In genomic region chrIV:6574343-6574742, ce11 we compare ENCODE assay signal across 7 worm cellular contexts.
TF ChIP-seq lines count a peak whose summit lies in the region.

No protein-coding gene starts in this region.

TF ChIP-seq in whole organism, L1 larva, 84 proteins besides CTCF, POLR2A, EP300 and RAD21:
- peak; percentile 9 for TF ChIP-seq dsc-1 (tag; optimal IDR thresholded peaks at IDR 0.05; lab: Kevin White, UChicago)
- peak in 1 of 2 experiments; percentile 31 for TF ChIP-seq lin-35 (GFP tag; optimal IDR thresholded peaks at IDR 0.05; lab: Kevin White, UChicago)
- peak in 1 of 3 experiments; percentile 20 for TF ChIP-seq ceh-82 (tag; optimal IDR thresholded peaks at IDR 0.05; lab: Kevin White, UChicago)
- TF ChIP-seq nhr-90 (tag; optimal IDR thresholded peaks at IDR 0.05; lab: Kevin White, UChicago; ENCODE audit: poor library complexity) = no peak
- TF ChIP-seq nhr-71 (tag; optimal IDR thresholded peaks at IDR 0.05; lab: Kevin White, UChicago) = peak; percentile 26
- no peak for TF ChIP-seq Y116A8C.19 (tag; optimal IDR thresholded peaks at IDR 0.05; lab: Kevin White, UChicago; ENCODE audit: borderline replicate concordance)
- TF ChIP-seq ceh-88 (GFP tag; IDR thresholded peaks at IDR 0.05; lab: Robert Waterston, UW) = no peak
- TF ChIP-seq ets-5 (GFP tag; IDR thresholded peaks at IDR 0.05; lab: Robert Waterston, UW) = no peak
- TF ChIP-seq efl-1 (optimal IDR thresholded peaks at IDR 0.05; lab: Kevin White, UChicago) = peak in 1 of 2 experiments; percentile 18
- no peak for TF ChIP-seq efl-1 (GFP tag; optimal IDR thresholded peaks at IDR 0.05 in 1 of 2; lab: Kevin White, UChicago)

TF ChIP-seq in whole organism, L2 larva, 48 proteins besides CTCF, POLR2A, EP300 and RAD21:
- TF ChIP-seq fos-1 (tag; optimal IDR thresholded peaks at IDR 0.05; lab: Kevin White, UChicago) (peak; percentile 42), C34F6.9 (tag; optimal IDR thresholded peaks at IDR 0.05; lab: Kevin White, UChicago) (peak; percentile 12), ama-1 (optimal IDR thresholded peaks at IDR 0.05; lab: Kevin White, UChicago) (no peak)

TF ChIP-seq in whole organism, L3 larva, 47 proteins besides CTCF, POLR2A, EP300 and RAD21:
- TF ChIP-seq ceh-9 (tag; optimal IDR thresholded peaks at IDR 0.05; lab: Kevin White, UChicago) = no peak
- TF ChIP-seq elt-2 (tag; optimal IDR thresholded peaks at IDR 0.05; lab: Kevin White, UChicago) = peak; percentile 44
- no peak for TF ChIP-seq tbx-2 (tag; optimal IDR thresholded peaks at IDR 0.05; lab: Kevin White, UChicago)
- no peak for TF ChIP-seq eor-1 (tag; optimal IDR thresholded peaks at IDR 0.05; lab: Kevin White, UChicago)
- TF ChIP-seq nfya-1 (tag; optimal IDR thresholded peaks at IDR 0.05; lab: Kevin White, UChicago; ENCODE audit: insufficient read depth) = peak; percentile 0
- peak; percentile 26 for TF ChIP-seq hmg-11 (tag; optimal IDR thresholded peaks at IDR 0.05; lab: Kevin White, UChicago)
- TF ChIP-seq lin-39 (tag; optimal IDR thresholded peaks at IDR 0.05; lab: Kevin White, UChicago) = peak; percentile 8
- TF ChIP-seq pqm-1 (tag; optimal IDR thresholded peaks at IDR 0.05; lab: Kevin White, UChicago) = peak; percentile 38

TF ChIP-seq in whole organism, L4 larva, 104 proteins besides CTCF, POLR2A, EP300 and RAD21 (continues in another document):
- TF ChIP-seq php-3 (GFP tag; IDR thresholded peaks at IDR 0.05; lab: Robert Waterston, UW) = 0 out of 2 replicates have a peak, but pooled peaks have one; percentile 22
- no peak for TF ChIP-seq mdt-29 (GFP tag; IDR thresholded peaks at IDR 0.05; lab: Robert Waterston, UW)
- peak; percentile 63 for TF ChIP-seq aha-1 (tag; lab: Kevin White, UChicago)
- peak; percentile 34 for TF ChIP-seq mep-1 (tag; optimal IDR thresholded peaks at IDR 0.05; lab: Kevin White, UChicago)
- peak; percentile 67 for TF ChIP-seq dve-1 (tag; optimal IDR thresholded peaks at IDR 0.05; lab: Kevin White, UChicago; ENCODE audit: insufficient read depth)
- peak in 1 of 2 experiments; percentile 29 for TF ChIP-seq unc-62 (GFP tag; optimal IDR thresholded peaks at IDR 0.05 in 1 of 2; lab: Kevin White, UChicago)
- no peak for TF ChIP-seq unc-62 (tag; optimal IDR thresholded peaks at IDR 0.05; lab: Kevin White, UChicago)
- peak in 1 of 2 experiments; percentile 13 for TF ChIP-seq lsy-2 (tag; optimal IDR thresholded peaks at IDR 0.05; lab: Kevin White, UChicago)
- TF ChIP-seq nhr-28 (tag; optimal IDR thresholded peaks at IDR 0.05; lab: Kevin White, UChicago) = peak; percentile 66
- TF ChIP-seq hlh-11 (tag; optimal IDR thresholded peaks at IDR 0.05; lab: Kevin White, UChicago) = peak; percentile 70
- peak; percentile 67 for TF ChIP-seq dmd-6 (GFP tag; IDR thresholded peaks at IDR 0.05; lab: Robert Waterston, UW)
- TF ChIP-seq mxl-3 (GFP tag; optimal IDR thresholded peaks at IDR 0.05; lab: Kevin White, UChicago) = peak; percentile 36
- 0 out of 2 replicates have a peak, but pooled peaks have one; percentile 35 for TF ChIP-seq daf-19 (GFP tag; conservative IDR thresholded peaks at IDR 0.05; lab: Robert Waterston, UW)
- no peak for TF ChIP-seq ctbp-1 (GFP tag; IDR thresholded peaks at IDR 0.05; lab: Robert Waterston, UW)
- peak; percentile 63 for TF ChIP-seq pqm-1 (tag; optimal IDR thresholded peaks at IDR 0.05; lab: Kevin White, UChicago)
- TF ChIP-seq snpc-4 (tag; optimal IDR thresholded peaks at IDR 0.05; lab: Kevin White, UChicago) = no peak

TF ChIP-seq in whole organism, late embryonic, 69 proteins besides CTCF, POLR2A, EP300 and RAD21:
- TF ChIP-seq ceh-18 (tag; optimal IDR thresholded peaks at IDR 0.05; lab: Kevin White, UChicago) (no peak), dmd-4 (tag; optimal IDR thresholded peaks at IDR 0.05; lab: Kevin White, UChicago; ENCODE audit: borderline replicate concordance) (no peak), lim-6 (tag; optimal IDR thresholded peaks at IDR 0.05; lab: Kevin White, UChicago) (no peak), fkh-6 (tag; optimal IDR thresholded peaks at IDR 0.05; lab: Kevin White, UChicago) (no peak), K09A11.1 (tag; optimal IDR thresholded peaks at IDR 0.05; lab: Kevin White, UChicago; ENCODE audit: insufficient read depth) (no peak), gmeb-2 (tag; optimal IDR thresholded peaks at IDR 0.05; lab: Kevin White, UChicago) (no peak), nfya-1 (tag; optimal IDR thresholded peaks at IDR 0.05; lab: Kevin White, UChicago) (peak; percentile 37), unc-55 (GFP tag; optimal IDR thresholded peaks at IDR 0.05; lab: Kevin White, UChicago) (peak; percentile 71), sox-2 (GFP tag; IDR thresholded peaks at IDR 0.05; lab: Robert Waterston, UW) (no peak), F13H6.1 (tag; optimal IDR thresholded peaks at IDR 0.05; lab: Kevin White, UChicago) (no peak), unc-3 (GFP tag; conservative IDR thresholded peaks at IDR 0.05; lab: Robert Waterston, UW) (no peak), unc-3 (tag; optimal IDR thresholded peaks at IDR 0.05; lab: Kevin White, UChicago) (no peak)

TF ChIP-seq in whole organism, mixed stage, embryonic, 35 proteins besides CTCF, POLR2A, EP300 and RAD21:
- TF ChIP-seq sptf-1 (tag; optimal IDR thresholded peaks at IDR 0.05; lab: Kevin White, UChicago) (peak; percentile 25), ceh-83 (GFP tag; optimal IDR thresholded peaks at IDR 0.05; lab: Kevin White, UChicago) (no peak), ces-1 (GFP tag; optimal IDR thresholded peaks at IDR 0.05; lab: Kevin White, UChicago) (peak; percentile 2), unc-120 (tag; optimal IDR thresholded peaks at IDR 0.05; lab: Kevin White, UChicago; ENCODE audit: poor library complexity, severe bottlenecking) (peak; percentile 35)

TF ChIP-seq in whole organism, young adult, 124 proteins besides CTCF, POLR2A, EP300 and RAD21:
- peak; percentile 51; the same call in 1 of the 2 replicates for TF ChIP-seq nfyb-1 (GFP tag; IDR thresholded peaks at IDR 0.05; lab: Robert Waterston, UW)
- TF ChIP-seq cebp-1 (GFP tag; IDR thresholded peaks at IDR 0.05; lab: Robert Waterston, UW) = no peak
- TF ChIP-seq cebp-1 (tag; optimal IDR thresholded peaks at IDR 0.05; lab: Kevin White, UChicago) = peak; percentile 47
- TF ChIP-seq mes-4 (tag; optimal IDR thresholded peaks at IDR 0.05; lab: Kevin White, UChicago) = no peak
- TF ChIP-seq let-607 (tag; optimal IDR thresholded peaks at IDR 0.05; lab: Kevin White, UChicago) = peak; percentile 27 to 79
- TF ChIP-seq hlh-12 (tag; optimal IDR thresholded peaks at IDR 0.05; lab: Kevin White, UChicago) = no peak
- TF ChIP-seq ztf-22 (GFP tag; optimal IDR thresholded peaks at IDR 0.05; lab: Kevin White, UChicago) = no peak
- no peak for TF ChIP-seq madf-8 (GFP tag; conservative IDR thresholded peaks at IDR 0.05; lab: Robert Waterston, UW)
- no peak for TF ChIP-seq Y53G8AR.9 (GFP tag; conservative IDR thresholded peaks at IDR 0.05; lab: Robert Waterston, UW)
- TF ChIP-seq Y56A3A.18 (GFP tag; IDR thresholded peaks at IDR 0.05; lab: Robert Waterston, UW) = 0 out of 2 replicates have a peak, but pooled peaks have one; percentile 10
- TF ChIP-seq nhr-80 (tag; optimal IDR thresholded peaks at IDR 0.05; lab: Kevin White, UChicago) = peak; percentile 94
- no peak for TF ChIP-seq snpc-3.4 (tag; optimal IDR thresholded peaks at IDR 0.05; lab: Kevin White, UChicago)
- TF ChIP-seq repo-1 (tag; optimal IDR thresholded peaks at IDR 0.05; lab: Kevin White, UChicago) = no peak
- no peak for TF ChIP-seq hlh-26 (GFP tag; conservative IDR thresholded peaks at IDR 0.05; lab: Robert Waterston, UW)
- TF ChIP-seq attf-5 (GFP tag; optimal IDR thresholded peaks at IDR 0.05; lab: Kevin White, UChicago) = peak; percentile 30
- no peak for TF ChIP-seq unc-62 (GFP tag; optimal IDR thresholded peaks at IDR 0.05; lab: Kevin White, UChicago)
- no peak for TF ChIP-seq nfya-1 (tag; optimal IDR thresholded peaks at IDR 0.05; lab: Kevin White, UChicago; ENCODE audit: borderline replicate concordance, insufficient read depth)
- TF ChIP-seq zim-3 (tag; optimal IDR thresholded peaks at IDR 0.05; lab: Kevin White, UChicago) = no peak
- TF ChIP-seq snpc-1.3 (tag; optimal IDR thresholded peaks at IDR 0.05; lab: Kevin White, UChicago; ENCODE audit: insufficient read depth) = no peak
- no peak for TF ChIP-seq pbrm-1 (GFP tag; IDR thresholded peaks at IDR 0.05; lab: Robert Waterston, UW)
